Fruit fly (Drosophila melanogaster) whole organism, embryonic: ENCODE data around the gene msps.

ENCODE experiments used
- Antp ChIP-seq: fragments of 200-800 bp; sonication (Bioruptor generic); optimal IDR thresholded peaks from 3 replicates; lab custom pipeline; 2016; ENCODE audit warnings: missing biosample characterization, missing genetic modification characterization
- Asciz ChIP-seq: fragments of 200-800 bp; sonication (Bioruptor generic); optimal IDR thresholded peaks from 2 replicates; lab custom pipeline; 2017; ENCODE audit warnings: missing biosample characterization, mild to moderate bottlenecking, missing genetic modification characterization, missing genetic modification reagents
- BtbVII ChIP-seq: fragments of 200-800 bp; sonication (Bioruptor generic); optimal IDR thresholded peaks from 3 replicates; lab custom pipeline; 2017; ENCODE audit warnings: missing biosample characterization, mild to moderate bottlenecking, missing genetic modification characterization
- C15 ChIP-seq: fragments of 200-800 bp; sonication (Bioruptor generic); IDR thresholded peaks from 3 replicates; pipeline ENCODE4 v1.3.6; 2022; ENCODE audit warnings: missing biosample characterization, missing genetic modification characterization
- CG11695 ChIP-seq: fragments of 200-800 bp; sonication (Bioruptor generic); IDR thresholded peaks from 3 replicates; pipeline ENCODE4 v1.3.6; 2022; ENCODE audit warnings: missing biosample characterization, missing genetic modification characterization
- CG12071 ChIP-seq: fragments of 200-800 bp; sonication (Bioruptor generic); optimal IDR thresholded peaks from 3 replicates; lab custom pipeline; 2018; ENCODE audit warnings: missing biosample characterization, mild to moderate bottlenecking, missing genetic modification characterization
- CG12155 ChIP-seq: fragments of 200-800 bp; sonication (Bioruptor generic); optimal IDR thresholded peaks from 3 replicates; lab custom pipeline; 2016; ENCODE audit warnings: missing biosample characterization, missing genetic modification characterization
- CG12769 ChIP-seq: fragments of 200-800 bp; sonication (Bioruptor generic); optimal IDR thresholded peaks from 2 replicates; lab custom pipeline; 2019; ENCODE audit warnings: missing biosample characterization, mild to moderate bottlenecking, missing genetic modification characterization, moderate library complexity
- CG15479 ChIP-seq: fragments of 200-800 bp; sonication (Bioruptor generic); optimal IDR thresholded peaks from 3 replicates; lab custom pipeline; 2019; ENCODE audit warnings: missing biosample characterization, mild to moderate bottlenecking, missing genetic modification characterization, moderate library complexity
- CG15514 ChIP-seq: fragments of 200-800 bp; sonication (Bioruptor generic); optimal IDR thresholded peaks from 3 replicates; lab custom pipeline; 2017; ENCODE audit warnings: missing biosample characterization, missing genetic modification characterization, mild to moderate bottlenecking, moderate library complexity, missing genetic modification reagents
- CG1602 ChIP-seq: fragments of 200-800 bp; sonication (Bioruptor generic); optimal IDR thresholded peaks from 3 replicates; lab custom pipeline; 2016; ENCODE audit warnings: missing biosample characterization, missing genetic modification characterization
- CG16815 ChIP-seq: fragments of 200-800 bp; sonication (Bioruptor generic); optimal IDR thresholded peaks from 3 replicates; lab custom pipeline; 2017; ENCODE audit warnings: missing biosample characterization, mild to moderate bottlenecking, missing genetic modification characterization
- CG17328 ChIP-seq: fragments of 200-800 bp; sonication (Bioruptor generic); IDR thresholded peaks from 2 replicates; pipeline ENCODE4 v1.3.6; 2022; ENCODE audit warnings: missing biosample characterization, missing genetic modification characterization
- CG2199 ChIP-seq: fragments of 200-800 bp; sonication (Bioruptor generic); IDR thresholded peaks from 3 replicates; pipeline ENCODE4 v1.3.6; 2022; ENCODE audit warnings: missing biosample characterization, missing genetic modification characterization
- CG3281 ChIP-seq: fragments of 200-800 bp; sonication (Bioruptor generic); optimal IDR thresholded peaks from 3 replicates; lab custom pipeline; 2017; ENCODE audit warnings: missing biosample characterization, mild to moderate bottlenecking, missing genetic modification characterization
- CG4424 ChIP-seq: fragments of 200-800 bp; sonication (Bioruptor generic); optimal IDR thresholded peaks from 3 replicates; lab custom pipeline; 2016; ENCODE audit warnings: missing biosample characterization, missing genetic modification characterization
- CG4854 ChIP-seq: fragments of 200-800 bp; sonication (Bioruptor generic); optimal IDR thresholded peaks from 2 replicates; lab custom pipeline; 2016; ENCODE audit warnings: missing biosample characterization, missing genetic modification characterization, inconsistent platforms
- CG7271 ChIP-seq: fragments of 200-800 bp; sonication (Bioruptor generic); optimal IDR thresholded peaks from 2 replicates; lab custom pipeline; 2018; ENCODE audit warnings: missing biosample characterization, mild to moderate bottlenecking, missing genetic modification characterization, moderate library complexity
- CG8281 ChIP-seq: fragments of 200-800 bp; sonication (Bioruptor generic); optimal IDR thresholded peaks from 2 replicates; lab custom pipeline; 2018; ENCODE audit warnings: missing biosample characterization, mild to moderate bottlenecking, missing genetic modification characterization, moderate library complexity
- CG8478 ChIP-seq: fragments of >200 bp; optimal IDR thresholded peaks from 2 replicates; lab custom pipeline; 2018
- CkIIα-i1 ChIP-seq: fragments of 200-800 bp; sonication (Bioruptor generic); IDR thresholded peaks from 2 replicates; pipeline ENCODE4 v1.3.6; 2022; ENCODE audit warnings: missing biosample characterization, missing genetic modification characterization
- CoRest ChIP-seq: fragments of 200-800 bp; sonication (Bioruptor generic); optimal IDR thresholded peaks from 3 replicates; lab custom pipeline; 2018; ENCODE audit warnings: missing biosample characterization, mild to moderate bottlenecking, missing genetic modification characterization, moderate library complexity
- CrebB ChIP-seq: fragments of 200-800 bp; sonication (Bioruptor generic); optimal IDR thresholded peaks from 3 replicates; lab custom pipeline; 2018; ENCODE audit warnings: missing biosample characterization, mild to moderate bottlenecking, missing genetic modification characterization
- HLH3B ChIP-seq: fragments of 200-800 bp; sonication (Bioruptor generic); IDR thresholded peaks from 2 replicates; pipeline ENCODE4 v1.3.6; 2022; ENCODE audit warnings: missing biosample characterization, missing genetic modification characterization
- HmgD ChIP-seq: fragments of 200-800 bp; sonication (Bioruptor generic); optimal IDR thresholded peaks from 3 replicates; lab custom pipeline; 2016; ENCODE audit warnings: missing biosample characterization, missing genetic modification characterization
- Hmr ChIP-seq: fragments of 200-800 bp; sonication (Bioruptor generic); optimal IDR thresholded peaks from 3 replicates; lab custom pipeline; 2017; ENCODE audit warnings: mild to moderate bottlenecking, missing biosample characterization, missing genetic modification reagents, missing genetic modification characterization
- Hr78 ChIP-seq, 2 experiments: fragments of 200-800 bp in 1 of 2; fragments of >200 bp in 1 of 2; sonication (Bioruptor generic) in 1 of 2; optimal IDR thresholded peaks; 2 replicates each; lab custom pipeline; 2017 to 2019; ENCODE audit warnings: missing biosample characterization in 2 of 2, missing genetic modification characterization in 2 of 2, mild to moderate bottlenecking in 1 of 2, moderate library complexity in 1 of 2
- Jarid2 ChIP-seq: fragments of 200-800 bp; sonication (Bioruptor generic); optimal IDR thresholded peaks from 3 replicates; lab custom pipeline; 2017; ENCODE audit warnings: mild to moderate bottlenecking, missing biosample characterization, missing genetic modification reagents, missing genetic modification characterization
- Kr ChIP-seq: fragments of 200-800 bp; sonication (Bioruptor generic); optimal IDR thresholded peaks from 2 replicates; lab custom pipeline; 2017; ENCODE audit warnings: missing biosample characterization, mild to moderate bottlenecking, missing genetic modification characterization
- Lpt ChIP-seq: fragments of >200 bp; optimal IDR thresholded peaks from 2 replicates; lab custom pipeline; 2018; ENCODE audit warnings: missing biosample characterization, missing genetic modification characterization
- Poxn ChIP-seq: fragments of 200-800 bp; sonication (Bioruptor generic); IDR thresholded peaks from 2 replicates; pipeline ENCODE4 v1.3.6; 2022; ENCODE audit warnings: missing biosample characterization, missing genetic modification characterization
- Ptx1 ChIP-seq: fragments of 200-800 bp; sonication (Bioruptor generic); IDR thresholded peaks from 2 replicates; pipeline ENCODE4 v1.3.6; 2022; ENCODE audit warnings: missing biosample characterization, missing genetic modification characterization
- Sin3A ChIP-seq: fragments of >200 bp; optimal IDR thresholded peaks from 2 replicates; lab custom pipeline; 2018
- Ssrp ChIP-seq: fragments of 200-800 bp; sonication (Bioruptor generic); optimal IDR thresholded peaks from 2 replicates; lab custom pipeline; 2018; ENCODE audit warnings: missing biosample characterization, mild to moderate bottlenecking, missing genetic modification characterization, moderate library complexity
- Trl ChIP-seq, 3 experiments: fragments of >200 bp in 2 of 3; fragments of 200-800 bp in 1 of 3; sonication (Bioruptor generic) in 1 of 3; optimal IDR thresholded peaks; 2 replicates in 1 of 3; 3 replicates in 2 of 3; lab custom pipeline; 2016 to 2017; ENCODE audit warnings: missing biosample characterization in 1 of 3, missing genetic modification characterization in 1 of 3
- Xrp1 ChIP-seq: fragments of 200-800 bp; sonication (Bioruptor generic); IDR thresholded peaks from 2 replicates; pipeline ENCODE4 v1.3.6; 2022; ENCODE audit warnings: missing biosample characterization, missing genetic modification characterization
- bigmax ChIP-seq: fragments of 200-800 bp; sonication (Bioruptor generic); optimal IDR thresholded peaks from 2 replicates; lab custom pipeline; 2018; ENCODE audit warnings: missing biosample characterization, mild to moderate bottlenecking, missing genetic modification characterization
- bsh ChIP-seq, 2 experiments: fragments of 200-800 bp; sonication (Bioruptor generic); optimal IDR thresholded peaks; 2 replicates each; lab custom pipeline; 2017 to 2018; ENCODE audit warnings: mild to moderate bottlenecking in 2 of 2, missing biosample characterization in 2 of 2, missing genetic modification characterization in 2 of 2, moderate library complexity in 1 of 2
- chm ChIP-seq: fragments of 200-800 bp; sonication (Bioruptor generic); IDR thresholded peaks from 2 replicates; pipeline ENCODE4 v1.3.6; 2022; ENCODE audit warnings: missing biosample characterization, missing genetic modification characterization
- corto ChIP-seq: fragments of 200-800 bp; sonication (Bioruptor generic); optimal IDR thresholded peaks from 2 replicates; lab custom pipeline; 2016; ENCODE audit warnings: missing biosample characterization, mild to moderate bottlenecking, missing genetic modification characterization, moderate library complexity
- dmrt11E ChIP-seq: fragments of 200-800 bp; sonication (Bioruptor generic); optimal IDR thresholded peaks from 3 replicates; lab custom pipeline; 2018; ENCODE audit warnings: missing biosample characterization, mild to moderate bottlenecking, missing genetic modification characterization, moderate library complexity
- eyg ChIP-seq: fragments of 200-800 bp; sonication (Bioruptor generic); optimal IDR thresholded peaks from 3 replicates; lab custom pipeline; 2016; ENCODE audit warnings: missing biosample characterization, missing genetic modification characterization
- fru ChIP-seq: fragments of >200 bp; optimal IDR thresholded peaks from 2 replicates; lab custom pipeline; 2017
- gcm2 ChIP-seq: fragments of 200-800 bp; sonication (Bioruptor generic); optimal IDR thresholded peaks from 2 replicates; lab custom pipeline; 2016; ENCODE audit warnings: missing biosample characterization, missing genetic modification characterization
- gro ChIP-seq: fragments of 200-800 bp; sonication (Bioruptor generic); optimal IDR thresholded peaks from 2 replicates; lab custom pipeline; 2016; ENCODE audit warnings: missing biosample characterization, missing genetic modification characterization
- psq ChIP-seq: fragments of 200-800 bp; sonication (Bioruptor generic); optimal IDR thresholded peaks from 2 replicates; lab custom pipeline; 2017; ENCODE audit warnings: missing biosample characterization, missing genetic modification characterization
- sens-2 ChIP-seq: fragments of 200-800 bp; sonication (Bioruptor generic); IDR thresholded peaks from 2 replicates; pipeline ENCODE4 v1.3.6; 2022; ENCODE audit warnings: missing biosample characterization, missing genetic modification characterization
- stwl ChIP-seq: fragments of 200-800 bp; sonication (Bioruptor generic); optimal IDR thresholded peaks from 3 replicates; lab custom pipeline; 2018; ENCODE audit warnings: missing biosample characterization, mild to moderate bottlenecking, missing genetic modification characterization, moderate library complexity
- trem ChIP-seq: fragments of 200-800 bp; optimal IDR thresholded peaks from 3 replicates; lab custom pipeline; 2019; ENCODE audit warnings: missing biosample characterization, mild to moderate bottlenecking, missing genetic modification characterization, moderate library complexity
- yki ChIP-seq: fragments of >200 bp; optimal IDR thresholded peaks from 3 replicates; lab custom pipeline; 2018

msps gene

dm6 chr3R:16094011-16094729 lies 43.6 kb downstream of the msps start (continued):
- TF ChIP-seq CG4854 (GFP tag; lab: Kevin White, UChicago) (no peak), CG1602 (GFP tag; lab: Kevin White, UChicago) (peak; percentile 73), CG4424 (peak; percentile 83), Ptx1 (peak; percentile 78), CG8478 (lab: Kevin White, UChicago) (no peak), gcm2 (no peak), CG8281 (tag; lab: Kevin White, UChicago) (peak; percentile 57), CG17328 (GFP tag; lab: Robert Waterston, UW) (no peak), HLH3B (peak; percentile 7; the same call in 1 of the 2 replicates), CG3281 (GFP tag; lab: Kevin White, UChicago) (peak; percentile 51), CG7271 (peak; percentile 16), bigmax (GFP tag; lab: Kevin White, UChicago) (no peak), CG12071 (GFP tag; lab: Kevin White, UChicago) (no peak), Xrp1 (peak; percentile 63), Kr (GFP tag; lab: Kevin White, UChicago) (no peak), gro (GFP tag; lab: Kevin White, UChicago) (no peak), CG12155 (peak; percentile 13), fru (no peak), Ssrp (peak; percentile 87), Hr78 (GFP tag; optimal IDR thresholded peaks at IDR 0.05; lab: Kevin White, UChicago) (peak in 1 of 2 experiments; percentile 73), bsh (GFP tag; optimal IDR thresholded peaks at IDR 0.05; lab: Kevin White, UChicago) (peak; percentile 85 to 86), Jarid2 (GFP tag; lab: Kevin White, UChicago) (peak; percentile 26), Hmr (GFP tag; lab: Kevin White, UChicago) (peak; percentile 22), Asciz (peak; percentile 88), Trl (optimal IDR thresholded peaks at IDR 0.05; lab: Kevin White, UChicago) (no peak), Trl (GFP tag; optimal IDR thresholded peaks at IDR 0.05; lab: Kevin White, UChicago) (peak; percentile 12), CG11695 (GFP tag; lab: Robert Waterston, UW) (peak; percentile 45; the same call in 1 of the 3 replicates), Sin3A (lab: Kevin White, UChicago) (no peak), corto (GFP tag; lab: Kevin White, UChicago) (no peak), trem (tag; lab: Kevin White, UChicago) (peak; percentile 61), sens-2 (GFP tag; lab: Robert Waterston, UW) (no peak), BtbVII (GFP tag; lab: Kevin White, UChicago) (peak; percentile 68), CG16815 (GFP tag; lab: Kevin White, UChicago) (peak; percentile 63), stwl (no peak), CG2199 (GFP tag; lab: Robert Waterston, UW) (0 out of 3 replicates have a peak, but pooled peaks have one; percentile 66), CrebB (tag; lab: Kevin White, UChicago) (no peak), eyg (GFP tag; lab: Kevin White, UChicago) (no peak), Antp (GFP tag; lab: Kevin White, UChicago) (no peak), psq (GFP tag; lab: Kevin White, UChicago) (peak; percentile 15), CG15514 (GFP tag; lab: Kevin White, UChicago) (no peak), CkIIα-i1 (GFP tag; lab: Robert Waterston, UW) (no peak), CG12769 (tag; lab: Kevin White, UChicago) (no peak), CoRest (tag; lab: Kevin White, UChicago) (peak; percentile 88), Lpt (GFP tag; lab: Kevin White, UChicago) (no peak), chm (peak; percentile 38; the same call in 1 of the 2 replicates), yki (no peak), HmgD (GFP tag; lab: Kevin White, UChicago) (no peak), C15 (GFP tag; lab: Robert Waterston, UW) (no peak), CG15479 (no peak), dmrt11E (tag; lab: Kevin White, UChicago) (peak; percentile 86), Poxn (GFP tag; lab: Robert Waterston, UW) (no peak)
